Comparison of ENCODE assay signal across 3 worm cellular contexts in genomic region chrX:15395723-15396122, ce11.
TF ChIP-seq lines count a peak whose summit lies in the region.

No protein-coding gene starts in this region.

TF ChIP-seq in whole organism, L1 larva, 84 proteins besides CTCF, POLR2A, EP300 and RAD21 (continued from another document):
- no peak for TF ChIP-seq nhr-85 (tag; lab: Kevin White, UChicago)
- peak; percentile 83 for TF ChIP-seq fkh-10 (GFP tag; optimal IDR thresholded peaks at IDR 0.05; lab: Kevin White, UChicago)
- TF ChIP-seq ztf-11 (tag; optimal IDR thresholded peaks at IDR 0.05; lab: Kevin White, UChicago): no peak
- no peak for TF ChIP-seq pqm-1 (tag; optimal IDR thresholded peaks at IDR 0.05; lab: Kevin White, UChicago)
- no peak for TF ChIP-seq hlh-17 (GFP tag; optimal IDR thresholded peaks at IDR 0.05; lab: Kevin White, UChicago; ENCODE audit: borderline replicate concordance)
- TF ChIP-seq lin-14 (GFP tag; optimal IDR thresholded peaks at IDR 0.05; lab: Kevin White, UChicago): peak; percentile 93
- TF ChIP-seq unc-86 (tag; optimal IDR thresholded peaks at IDR 0.05; lab: Kevin White, UChicago): peak; percentile 21
- TF ChIP-seq nhr-47 (tag; optimal IDR thresholded peaks at IDR 0.05; lab: Kevin White, UChicago): peak; percentile 45
- no peak for TF ChIP-seq egl-13 (tag; optimal IDR thresholded peaks at IDR 0.05; lab: Kevin White, UChicago)
- peak; percentile 2 for TF ChIP-seq ces-1 (GFP tag; optimal IDR thresholded peaks at IDR 0.05; lab: Kevin White, UChicago)
- TF ChIP-seq mab-9 (GFP tag; IDR thresholded peaks at IDR 0.05; lab: Robert Waterston, UW): no peak
- no peak for TF ChIP-seq snu-23 (GFP tag; optimal IDR thresholded peaks at IDR 0.05; lab: Kevin White, UChicago)
- TF ChIP-seq tlp-1 (tag; optimal IDR thresholded peaks at IDR 0.05; lab: Kevin White, UChicago): no peak
- no peak for TF ChIP-seq ztf-4 (tag; optimal IDR thresholded peaks at IDR 0.05; lab: Kevin White, UChicago)
- no peak for TF ChIP-seq rnt-1 (tag; optimal IDR thresholded peaks at IDR 0.05; lab: Kevin White, UChicago)
- no peak for TF ChIP-seq F16B12.6 (tag; optimal IDR thresholded peaks at IDR 0.05; lab: Kevin White, UChicago)
- TF ChIP-seq grh-1 (GFP tag; IDR thresholded peaks at IDR 0.05; lab: Robert Waterston, UW): no peak
- TF ChIP-seq skn-1 (tag; optimal IDR thresholded peaks at IDR 0.05; lab: Kevin White, UChicago): no peak
- peak; percentile 46 for TF ChIP-seq ceh-8 (GFP tag; optimal IDR thresholded peaks at IDR 0.05; lab: Kevin White, UChicago)
- TF ChIP-seq fkh-4 (tag; optimal IDR thresholded peaks at IDR 0.05; lab: Kevin White, UChicago; ENCODE audit: borderline replicate concordance): no peak

TF ChIP-seq in whole organism, L2 larva, 48 proteins besides CTCF, POLR2A, EP300 and RAD21 (continued from another document):
- TF ChIP-seq unc-62 (GFP tag; optimal IDR thresholded peaks at IDR 0.05; lab: Kevin White, UChicago) (no peak), ztf-11 (tag; optimal IDR thresholded peaks at IDR 0.05; lab: Kevin White, UChicago) (no peak), Y55F3AM.14 (GFP tag; optimal IDR thresholded peaks at IDR 0.05; lab: Kevin White, UChicago) (no peak), mdl-1 (tag; optimal IDR thresholded peaks at IDR 0.05; lab: Kevin White, UChicago) (no peak), lsy-2 (tag; optimal IDR thresholded peaks at IDR 0.05; lab: Kevin White, UChicago) (peak in 1 of 2 experiments; percentile 3)

TF ChIP-seq in whole organism, L4 larva, 104 proteins besides CTCF, POLR2A, EP300 and RAD21 (continued from another document):
- TF ChIP-seq ces-1 (GFP tag; optimal IDR thresholded peaks at IDR 0.05; lab: Kevin White, UChicago) (peak; percentile 71), ctbp-1 (GFP tag; IDR thresholded peaks at IDR 0.05; lab: Robert Waterston, UW) (peak; percentile 69)
